Fruit fly (Drosophila melanogaster): Measurements from ENCODE around the gene CG31465.
A peak's percentile ranks its signal among the peaks of the same experiment; 100 is the strongest.

Gene CG31465

dm6 chr3R:21862137-21862850 lies 18.3 kb upstream of the CG31465 start (continued):
- TF ChIP-seq CG34376 (GFP tag; optimal IDR thresholded peaks at IDR 0.05) (no peak), her (GFP tag; optimal IDR thresholded peaks at IDR 0.05) (peak; percentile 41), CG5180 (GFP tag; optimal IDR thresholded peaks at IDR 0.05) (peak; percentile 60), CG13624 (GFP tag; optimal IDR thresholded peaks at IDR 0.05) (no peak), CG17912 (GFP tag; optimal IDR thresholded peaks at IDR 0.05) (no peak), sd (tag; optimal IDR thresholded peaks at IDR 0.05) (peak; percentile 16), CG15011 (GFP tag; optimal IDR thresholded peaks at IDR 0.05) (no peak), Elba2 (GFP tag; optimal IDR thresholded peaks at IDR 0.05) (no peak), amos (GFP tag; IDR thresholded peaks at IDR 0.05; ENCODE audit: partially characterized antibody) (no peak), nau (GFP tag; optimal IDR thresholded peaks at IDR 0.05) (peak; percentile 56), CG3163 (GFP tag; optimal IDR thresholded peaks at IDR 0.05) (no peak), CG1792 (GFP tag; optimal IDR thresholded peaks at IDR 0.05) (no peak), CG33213 (GFP tag; optimal IDR thresholded peaks at IDR 0.05) (peak; percentile 38), Xrp1 (GFP tag; IDR thresholded peaks at IDR 0.05) (peak; percentile 91), dan (GFP tag; IDR thresholded peaks at IDR 0.05) (no peak), chinmo (GFP tag; IDR thresholded peaks at IDR 0.05; ENCODE audit: partially characterized antibody) (no peak), ftz-f1 (GFP tag; optimal IDR thresholded peaks at IDR 0.05) (no peak), Meics (GFP tag; optimal IDR thresholded peaks at IDR 0.05) (peak; percentile 4), Nf-YC (tag; optimal IDR thresholded peaks at IDR 0.05) (peak; percentile 13), luna (GFP tag; optimal IDR thresholded peaks at IDR 0.05) (no peak), kni (GFP tag; optimal IDR thresholded peaks at IDR 0.05) (peak; percentile 65), z (GFP tag; IDR thresholded peaks at IDR 0.05) (no peak), CG8281 (tag; optimal IDR thresholded peaks at IDR 0.05) (no peak), nom (GFP tag; optimal IDR thresholded peaks at IDR 0.05) (no peak), ci (GFP tag; IDR thresholded peaks at IDR 0.05) (peak; percentile 95), CG11456 (GFP tag; IDR thresholded peaks at IDR 0.05) (0 out of 3 replicates have a peak, but pooled peaks have one; percentile 57), CG15269 (tag; optimal IDR thresholded peaks at IDR 0.05) (peak; percentile 74), sens (GFP tag) (peak; percentile 95), CG7987 (GFP tag; optimal IDR thresholded peaks at IDR 0.05) (no peak), CG15479 (GFP tag; optimal IDR thresholded peaks at IDR 0.05) (no peak), CG1602 (GFP tag; optimal IDR thresholded peaks at IDR 0.05) (peak; percentile 69), fd3F (GFP tag; optimal IDR thresholded peaks at IDR 0.05) (no peak), CG18619 (GFP tag; optimal IDR thresholded peaks at IDR 0.05) (peak; percentile 62), usp (GFP tag; optimal IDR thresholded peaks at IDR 0.05) (no peak), ash1 (GFP tag; optimal IDR thresholded peaks at IDR 0.05) (no peak), CG10431 (GFP tag; optimal IDR thresholded peaks at IDR 0.05) (peak; percentile 88), CG12769 (tag; optimal IDR thresholded peaks at IDR 0.05) (peak; percentile 65), Ets97D (GFP tag; optimal IDR thresholded peaks at IDR 0.05) (no peak), Doc2 (GFP tag; IDR thresholded peaks at IDR 0.05) (no peak), CG43689 (GFP tag; IDR thresholded peaks at IDR 0.05) (0 out of 2 replicates have a peak, but pooled peaks have one; percentile 16), tup (GFP tag; optimal IDR thresholded peaks at IDR 0.05) (peak; percentile 47), Fer1 (GFP tag; optimal IDR thresholded peaks at IDR 0.05) (peak; percentile 31), CG3065 (GFP tag; optimal IDR thresholded peaks at IDR 0.05) (peak; percentile 16), slbo (GFP tag; IDR thresholded peaks at IDR 0.05) (no peak), ac (GFP tag; optimal IDR thresholded peaks at IDR 0.05) (peak; percentile 48), CG16813 (GFP tag; IDR thresholded peaks at IDR 0.05; ENCODE audit: partially characterized antibody) (no peak), CG1603 (tag; optimal IDR thresholded peaks at IDR 0.05) (peak; percentile 96), CG11093 (GFP tag; IDR thresholded peaks at IDR 0.05) (no peak), Lim3 (GFP tag; IDR thresholded peaks at IDR 0.05) (no peak), CG10209 (GFP tag; optimal IDR thresholded peaks at IDR 0.05) (peak; percentile 73)
